Fruit fly (Drosophila melanogaster) whole organism, prepupa: ENCODE results near the gene CG13894.

Source experiments
- Blimp-1 ChIP-seq: fragments of 200-800 bp; sonication (Bioruptor generic); optimal IDR thresholded peaks from 3 replicates; lab custom pipeline; 2017; ENCODE audit warnings: missing biosample characterization, missing genetic modification characterization, mild to moderate bottlenecking, moderate library complexity, missing genetic modification reagents
- CG10631 ChIP-seq: fragments of 200-800 bp; sonication (Bioruptor generic); optimal IDR thresholded peaks from 2 replicates; lab custom pipeline; 2016; ENCODE audit warnings: missing biosample characterization, missing genetic modification characterization
- CG10669 ChIP-seq: fragments of 200-800 bp; sonication (Bioruptor generic); optimal IDR thresholded peaks from 3 replicates; lab custom pipeline; 2018; ENCODE audit warnings: missing biosample characterization, mild to moderate bottlenecking, missing genetic modification characterization, moderate library complexity
- CG11294 ChIP-seq: fragments of 200-800 bp; sonication (Bioruptor generic); IDR thresholded peaks from 2 replicates; pipeline ENCODE4 v1.3.6; 2022; ENCODE audit warnings: missing biosample characterization, missing genetic modification characterization
- CG11762 ChIP-seq: fragments of 200-800 bp; sonication (Bioruptor generic); optimal IDR thresholded peaks from 3 replicates; lab custom pipeline; 2016; ENCODE audit warnings: missing biosample characterization, missing genetic modification characterization; ENCODE audit not compliant: insufficient read depth
- CG15336 ChIP-seq: fragments of 200-800 bp; sonication (Bioruptor generic); IDR thresholded peaks from 2 replicates; pipeline ENCODE4 v1.3.6; 2022; ENCODE audit warnings: missing biosample characterization, missing genetic modification characterization
- CG1621 ChIP-seq: fragments of 200-800 bp; sonication (Bioruptor generic); optimal IDR thresholded peaks from 3 replicates; lab custom pipeline; 2018; ENCODE audit warnings: missing biosample characterization, mild to moderate bottlenecking, missing genetic modification characterization
- CG16779 ChIP-seq: fragments of 200-800 bp; sonication (Bioruptor generic); optimal IDR thresholded peaks from 3 replicates; lab custom pipeline; 2017; ENCODE audit warnings: missing biosample characterization, mild to moderate bottlenecking, missing genetic modification characterization
- CG3032 ChIP-seq: fragments of 200-800 bp; optimal IDR thresholded peaks from 2 replicates; lab custom pipeline; 2019; ENCODE audit warnings: missing biosample characterization, mild to moderate bottlenecking, missing genetic modification characterization, moderate library complexity
- CG31627 ChIP-seq: fragments of 200-800 bp; sonication (Bioruptor generic); optimal IDR thresholded peaks from 3 replicates; lab custom pipeline; 2016; ENCODE audit warnings: missing biosample characterization, missing genetic modification characterization
- CG32006 ChIP-seq: fragments of 200-800 bp; sonication (Bioruptor generic); optimal IDR thresholded peaks from 3 replicates; lab custom pipeline; 2017; ENCODE audit warnings: missing biosample characterization, mild to moderate bottlenecking, missing genetic modification characterization
- CG34406 ChIP-seq: fragments of 200-800 bp; sonication (Bioruptor generic); optimal IDR thresholded peaks from 3 replicates; lab custom pipeline; 2016; ENCODE audit warnings: missing biosample characterization, missing genetic modification characterization
- CG3919 ChIP-seq: fragments of 200-800 bp; sonication (Bioruptor generic); optimal IDR thresholded peaks from 3 replicates; lab custom pipeline; 2016; ENCODE audit warnings: missing biosample characterization, missing genetic modification characterization
- CG4318 ChIP-seq: fragments of 200-800 bp; sonication (Bioruptor generic); optimal IDR thresholded peaks from 3 replicates; lab custom pipeline; 2017; ENCODE audit warnings: missing biosample characterization, mild to moderate bottlenecking, missing genetic modification characterization
- CG6163 ChIP-seq: fragments of 200-800 bp; sonication (Bioruptor generic); IDR thresholded peaks from 3 replicates; pipeline ENCODE4 v1.3.6; 2022; ENCODE audit warnings: missing biosample characterization, missing genetic modification characterization
- CG6276 ChIP-seq: fragments of 200-800 bp; sonication (Bioruptor generic); optimal IDR thresholded peaks from 2 replicates; lab custom pipeline; 2017; ENCODE audit warnings: missing biosample characterization, mild to moderate bottlenecking, missing genetic modification characterization
- CG6808 ChIP-seq: fragments of 200-800 bp; sonication (Bioruptor generic); optimal IDR thresholded peaks from 3 replicates; lab custom pipeline; 2017; ENCODE audit warnings: missing biosample characterization, missing genetic modification characterization, mild to moderate bottlenecking, moderate library complexity, missing genetic modification reagents
- CG6854 ChIP-seq: fragments of 200-800 bp; sonication (Bioruptor generic); optimal IDR thresholded peaks from 2 replicates; lab custom pipeline; 2017; ENCODE audit warnings: missing biosample characterization, mild to moderate bottlenecking, missing genetic modification characterization
- CG7368 ChIP-seq: fragments of 200-800 bp; sonication (Bioruptor generic); optimal IDR thresholded peaks from 3 replicates; lab custom pipeline; 2016; ENCODE audit warnings: missing biosample characterization, missing genetic modification characterization
- CG8119 ChIP-seq: fragments of 200-800 bp; sonication (Bioruptor generic); IDR thresholded peaks from 3 replicates; pipeline ENCODE4 v1.3.6; 2022; ENCODE audit warnings: missing biosample characterization, missing genetic modification characterization
- CG8319 ChIP-seq: fragments of 200-800 bp; sonication (Bioruptor generic); optimal IDR thresholded peaks from 3 replicates; lab custom pipeline; 2016; ENCODE audit warnings: missing biosample characterization, missing genetic modification characterization
- CG9139 ChIP-seq: fragments of 200-800 bp; sonication (Bioruptor generic); optimal IDR thresholded peaks from 3 replicates; lab custom pipeline; 2017; ENCODE audit warnings: missing biosample characterization, mild to moderate bottlenecking, missing genetic modification characterization
- Eip75B ChIP-seq: fragments of 200-800 bp; sonication (Bioruptor generic); optimal IDR thresholded peaks from 3 replicates; lab custom pipeline; 2016; ENCODE audit warnings: missing biosample characterization, missing genetic modification characterization
- Eip78C ChIP-seq: fragments of 200-800 bp; sonication (Bioruptor generic); peaks from one replicate; lab custom pipeline; 2016; ENCODE audit warnings: missing biosample characterization, missing genetic modification characterization
- Eip93F ChIP-seq: fragments of 200-800 bp; sonication (Bioruptor generic); optimal IDR thresholded peaks from 2 replicates; lab custom pipeline; 2016; ENCODE audit warnings: missing biosample characterization, mild to moderate bottlenecking, missing genetic modification characterization
- Ets21C ChIP-seq: fragments of 200-800 bp; sonication (Bioruptor generic); optimal IDR thresholded peaks from 3 replicates; lab custom pipeline; 2016; ENCODE audit warnings: missing biosample characterization, missing genetic modification characterization
- Ets96B ChIP-seq: fragments of 200-800 bp; optimal IDR thresholded peaks from 2 replicates; lab custom pipeline; 2019; ENCODE audit warnings: missing biosample characterization, mild to moderate bottlenecking, missing genetic modification characterization, moderate library complexity
- Gug ChIP-seq: fragments of 200-800 bp; sonication (Bioruptor generic); IDR thresholded peaks from 2 replicates; pipeline ENCODE4 v1.3.6; 2022; ENCODE audit warnings: missing biosample characterization, missing genetic modification characterization
- Hr38 ChIP-seq: sonication (Bioruptor generic); optimal IDR thresholded peaks from 2 replicates; lab custom pipeline; 2016; ENCODE audit warnings: missing biosample characterization, missing genetic modification characterization
- Hr39 ChIP-seq: fragments of 200-800 bp; sonication (Bioruptor generic); optimal IDR thresholded peaks from 2 replicates; lab custom pipeline; 2016; ENCODE audit warnings: missing biosample characterization, missing genetic modification characterization
- Hr4 ChIP-seq: fragments of 200-800 bp; sonication (Bioruptor generic); optimal IDR thresholded peaks from 3 replicates; lab custom pipeline; 2016; ENCODE audit warnings: missing biosample characterization, missing genetic modification characterization
- Lpt ChIP-seq: fragments of 200-800 bp; sonication (Bioruptor generic); optimal IDR thresholded peaks from 3 replicates; lab custom pipeline; 2016; ENCODE audit warnings: missing biosample characterization, missing genetic modification characterization
- Met ChIP-seq: fragments of 200-800 bp; sonication (Bioruptor generic); optimal IDR thresholded peaks from 3 replicates; lab custom pipeline; 2016; ENCODE audit warnings: missing biosample characterization, missing genetic modification characterization
- OdsH ChIP-seq: fragments of 200-800 bp; sonication (Bioruptor generic); optimal IDR thresholded peaks from 3 replicates; lab custom pipeline; 2016; ENCODE audit warnings: missing biosample characterization, missing genetic modification characterization
- Sox102F ChIP-seq: fragments of 200-800 bp; sonication (Bioruptor generic); optimal IDR thresholded peaks from 2 replicates; lab custom pipeline; 2016; ENCODE audit warnings: missing biosample characterization, mild to moderate bottlenecking, missing genetic modification characterization
- Sox14 ChIP-seq: fragments of 200-800 bp; sonication (Bioruptor generic); optimal IDR thresholded peaks from 3 replicates; lab custom pipeline; 2016; ENCODE audit warnings: missing biosample characterization, missing genetic modification characterization
- achi ChIP-seq: fragments of 200-800 bp; sonication (Bioruptor generic); optimal IDR thresholded peaks from 3 replicates; lab custom pipeline; 2016; ENCODE audit warnings: missing biosample characterization, missing genetic modification characterization
- acj6 ChIP-seq: fragments of 200-800 bp; sonication (Bioruptor generic); optimal IDR thresholded peaks from 3 replicates; lab custom pipeline; 2016; ENCODE audit warnings: missing biosample characterization, missing genetic modification characterization
- cyc ChIP-seq: fragments of 200-800 bp; sonication (Bioruptor generic); optimal IDR thresholded peaks from 3 replicates; lab custom pipeline; 2016; ENCODE audit warnings: missing biosample characterization, missing genetic modification characterization
- dsx ChIP-seq: fragments of 200-800 bp; optimal IDR thresholded peaks from 3 replicates; lab custom pipeline; 2019; ENCODE audit warnings: missing biosample characterization, mild to moderate bottlenecking, missing genetic modification characterization, moderate library complexity; ENCODE audit not compliant: poor library complexity, severe bottlenecking
- eg ChIP-seq: fragments of 200-800 bp; sonication (Bioruptor generic); IDR thresholded peaks from 3 replicates; pipeline ENCODE4 v1.3.6; 2022; ENCODE audit warnings: missing biosample characterization, missing genetic modification characterization
- esn ChIP-seq: fragments of 200-800 bp; sonication (Bioruptor generic); optimal IDR thresholded peaks from 2 replicates; lab custom pipeline; 2016; ENCODE audit warnings: missing biosample characterization, mild to moderate bottlenecking, missing genetic modification characterization, moderate library complexity
- fd85E ChIP-seq: fragments of 200-800 bp; sonication (Bioruptor generic); optimal IDR thresholded peaks from 3 replicates; lab custom pipeline; 2016; ENCODE audit warnings: missing biosample characterization, missing genetic modification characterization
- fkh ChIP-seq: fragments of 200-800 bp; sonication (Bioruptor generic); optimal IDR thresholded peaks from 3 replicates; lab custom pipeline; 2017; ENCODE audit warnings: missing biosample characterization, mild to moderate bottlenecking, missing genetic modification characterization, moderate library complexity
- lz ChIP-seq: fragments of 200-800 bp; sonication (Bioruptor generic); optimal IDR thresholded peaks from 3 replicates; lab custom pipeline; 2016; ENCODE audit warnings: missing biosample characterization, missing genetic modification characterization
- net ChIP-seq: fragments of 200-800 bp; sonication (Bioruptor generic); optimal IDR thresholded peaks from 3 replicates; lab custom pipeline; 2016; ENCODE audit warnings: missing biosample characterization, missing genetic modification characterization
- pdm3 ChIP-seq: fragments of 200-800 bp; sonication (Bioruptor generic); optimal IDR thresholded peaks from 3 replicates; lab custom pipeline; 2016; ENCODE audit warnings: missing biosample characterization, missing genetic modification characterization
- salr ChIP-seq, 2 experiments: fragments of 200-800 bp; sonication (Bioruptor generic); optimal IDR thresholded peaks; 3 replicates each; lab custom pipeline; 2016 to 2018; ENCODE audit warnings: missing biosample characterization in 2 of 2, missing genetic modification characterization in 2 of 2, mild to moderate bottlenecking in 1 of 2
- spab ChIP-seq: fragments of 200-800 bp; sonication (Bioruptor generic); optimal IDR thresholded peaks from 2 replicates; lab custom pipeline; 2017; ENCODE audit warnings: missing biosample characterization, mild to moderate bottlenecking, missing genetic modification characterization, missing genetic modification reagents
- svp ChIP-seq: fragments of 200-800 bp; sonication (Bioruptor generic); peaks from one replicate; lab custom pipeline; 2016; ENCODE audit warnings: missing biosample characterization, missing genetic modification characterization
- vri ChIP-seq: fragments of 200-800 bp; sonication (Bioruptor generic); optimal IDR thresholded peaks from 3 replicates; lab custom pipeline; 2016; ENCODE audit warnings: missing biosample characterization, mild to moderate bottlenecking, missing genetic modification characterization

The CG13894 gene

DNA sequence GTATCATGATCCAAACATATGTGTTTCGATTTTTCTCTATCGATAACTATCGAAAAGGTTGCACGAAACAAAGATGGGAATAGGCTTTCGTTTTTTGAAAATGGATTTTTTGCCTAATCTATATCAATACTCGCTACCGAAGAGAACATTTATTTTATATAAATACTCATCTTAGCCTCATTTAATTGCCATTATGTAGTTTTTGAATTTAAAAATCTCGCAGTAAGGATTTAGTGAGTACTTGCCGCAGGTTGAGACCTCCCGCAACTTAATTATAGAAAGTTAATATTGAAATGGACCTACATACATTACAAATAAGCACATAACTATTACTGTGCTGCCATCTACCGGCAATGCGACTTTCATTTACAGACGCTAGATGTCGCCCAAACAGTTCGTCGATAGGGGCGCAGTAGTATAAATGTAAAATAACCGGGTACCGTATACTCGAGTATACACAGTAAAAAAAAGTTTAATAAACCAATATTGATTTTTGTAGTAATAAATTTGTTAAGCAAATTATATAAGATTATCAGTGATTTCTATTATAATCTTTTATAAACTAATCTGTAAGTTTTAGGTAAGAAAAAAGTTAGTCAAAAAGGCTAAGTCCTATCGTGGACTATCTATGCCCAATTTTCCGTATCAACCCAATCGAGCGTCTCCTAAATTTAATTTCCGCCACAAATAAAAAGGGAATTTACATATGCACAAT lies 13.1 kb upstream of the CG13894 start, which contains the start of gene CG13896:
TSS of gene CG13896 (minus strand) at position 12 of the 715 bp plus-strand sequence.
- TF ChIP-seq svp (GFP tag; lab: Kevin White, UChicago) (peak; percentile 86), Eip78C (GFP tag; lab: Kevin White, UChicago) (peak; percentile 92), vri (GFP tag; lab: Kevin White, UChicago) (peak; percentile 70), CG6808 (peak; percentile 49), net (GFP tag; lab: Kevin White, UChicago) (peak; percentile 66), CG11294 (GFP tag; lab: Robert Waterston, UW) (no peak), CG15336 (GFP tag; lab: Robert Waterston, UW) (peak; percentile 85), CG11762 (GFP tag; lab: Kevin White, UChicago) (peak; percentile 57), CG10669 (peak; percentile 72), Sox14 (GFP tag; lab: Kevin White, UChicago) (peak; percentile 74), CG3032 (tag; lab: Kevin White, UChicago) (peak; percentile 60), CG7368 (GFP tag; lab: Kevin White, UChicago) (peak; percentile 65), OdsH (GFP tag; lab: Kevin White, UChicago) (peak; percentile 77), CG8319 (GFP tag; lab: Kevin White, UChicago) (peak; percentile 62), Sox102F (GFP tag; lab: Kevin White, UChicago) (peak; percentile 79), Hr38 (no peak), CG10631 (GFP tag; lab: Kevin White, UChicago) (peak; percentile 69), Ets21C (GFP tag; lab: Kevin White, UChicago) (peak; percentile 49), Ets96B (tag; lab: Kevin White, UChicago) (peak; percentile 71), CG3919 (peak; percentile 84), CG1621 (tag; lab: Kevin White, UChicago) (peak; percentile 44), CG6163 (GFP tag; lab: Robert Waterston, UW) (peak; percentile 66), salr (GFP tag; optimal IDR thresholded peaks at IDR 0.05; lab: Kevin White, UChicago) (peak; percentile 44 to 65), CG31627 (GFP tag; lab: Kevin White, UChicago) (peak; percentile 91), CG32006 (GFP tag; lab: Kevin White, UChicago) (peak; percentile 37), cyc (GFP tag; lab: Kevin White, UChicago) (peak; percentile 87), eg (GFP tag; lab: Robert Waterston, UW) (peak; percentile 81), CG8119 (peak; percentile 82; the same call in 2 of the 3 replicates), dsx (GFP tag; lab: Kevin White, UChicago) (peak; percentile 46), Gug (GFP tag; lab: Robert Waterston, UW) (peak; percentile 38; the same call in 1 of the 2 replicates), Lpt (GFP tag; lab: Kevin White, UChicago) (peak; percentile 16), achi (GFP tag; lab: Kevin White, UChicago) (peak; percentile 72), pdm3 (GFP tag; lab: Kevin White, UChicago) (peak; percentile 82), Hr39 (GFP tag; lab: Kevin White, UChicago) (peak; percentile 90), fkh (peak; percentile 57), Eip75B (GFP tag; lab: Kevin White, UChicago) (peak; percentile 72), acj6 (GFP tag; lab: Kevin White, UChicago) (peak; percentile 77), fd85E (no peak), CG6276 (peak; percentile 75), CG6854 (peak; percentile 20), Hr4 (GFP tag; lab: Kevin White, UChicago) (peak; percentile 58), spab (peak; percentile 41), esn (GFP tag; lab: Kevin White, UChicago) (peak; percentile 86), CG9139 (GFP tag; lab: Kevin White, UChicago) (peak; percentile 30), CG16779 (peak; percentile 51), CG4318 (no peak), Blimp-1 (peak; percentile 23), CG34406 (GFP tag; lab: Kevin White, UChicago) (peak; percentile 63), Eip93F (GFP tag; lab: Kevin White, UChicago) (no peak), Met (GFP tag; lab: Kevin White, UChicago) (peak; percentile 84), lz (GFP tag; lab: Kevin White, UChicago) (peak; percentile 88)
